Worm (Caenorhabditis elegans): ENCODE results near the gene fbxa-19.

DNA sequence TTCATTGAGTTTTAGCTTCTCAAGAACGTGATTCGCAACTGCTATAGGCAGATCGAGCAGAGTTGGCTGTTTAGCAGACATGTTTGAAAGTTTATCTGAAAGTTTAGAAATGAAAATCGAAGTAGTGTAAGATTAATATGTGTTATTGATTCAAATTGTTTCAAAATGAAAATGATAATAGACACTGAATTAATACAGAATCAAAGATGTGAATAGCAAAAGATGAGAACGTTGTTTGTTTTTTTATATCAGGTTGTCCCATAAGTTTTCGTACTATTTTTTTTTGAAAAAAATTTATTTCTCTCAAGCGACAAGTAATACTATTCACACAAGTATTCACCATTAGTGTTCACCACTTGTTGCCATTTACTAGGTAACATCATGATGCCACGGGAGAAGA lies 22.1 kb upstream of the fbxa-19 start, which contains the start of gene fbxa-36:
- TF ChIP-seq lin-13 (GFP tag; optimal IDR thresholded peaks at IDR 0.05): no peak
- TF ChIP-seq daf-12 (tag; optimal IDR thresholded peaks at IDR 0.05): no peak
- TF ChIP-seq php-3 (GFP tag; IDR thresholded peaks at IDR 0.05): no peak
- no peak for TF ChIP-seq daf-8 (GFP tag; IDR thresholded peaks at IDR 0.05)
- no peak for TF ChIP-seq ztf-11 (tag; optimal IDR thresholded peaks at IDR 0.05)
- TF ChIP-seq ceh-20 (GFP tag; IDR thresholded peaks at IDR 0.05): no peak
- TF ChIP-seq jun-1 (tag; optimal IDR thresholded peaks at IDR 0.05): no peak
- no peak for TF ChIP-seq nhr-76 (tag; optimal IDR thresholded peaks at IDR 0.05)
- TF ChIP-seq ama-1 (optimal IDR thresholded peaks at IDR 0.05): no peak
- no peak for TF ChIP-seq mdl-1 (tag; optimal IDR thresholded peaks at IDR 0.05)
- TF ChIP-seq lir-3 (tag; optimal IDR thresholded peaks at IDR 0.05): no peak
- TF ChIP-seq spr-3 (GFP tag; optimal IDR thresholded peaks at IDR 0.05): no peak
- TF ChIP-seq fkh-10 (GFP tag; optimal IDR thresholded peaks at IDR 0.05): no peak

All from whole organism, L4 larva.